Fruit fly (Drosophila melanogaster) whole organism, embryonic: Measurements from ENCODE around the gene CG12009.
A peak's percentile ranks its signal among the peaks of the same experiment; 100 is the strongest.

Experiments used
- Ada2b ChIP-seq: fragments of 200-800 bp; sonication (Bioruptor generic); IDR thresholded peaks from 2 replicates; pipeline ENCODE4 v1.3.6; 2022; ENCODE audit warnings: missing biosample characterization, missing genetic modification characterization
- Atf-2 ChIP-seq: fragments of 200-800 bp; sonication (Bioruptor generic); optimal IDR thresholded peaks from 2 replicates; lab custom pipeline; 2016; ENCODE audit warnings: missing biosample characterization, missing genetic modification characterization
- Bdp1 ChIP-seq: fragments of 200-800 bp; sonication (Bioruptor generic); optimal IDR thresholded peaks from 3 replicates; lab custom pipeline; 2016; ENCODE audit warnings: missing biosample characterization, missing genetic modification characterization
- Bgb ChIP-seq: fragments of 200-800 bp; sonication (Bioruptor generic); IDR thresholded peaks from 2 replicates; pipeline ENCODE4 v1.3.6; 2022; ENCODE audit warnings: missing biosample characterization, missing genetic modification characterization; ENCODE audit not compliant: partially characterized antibody
- CG10366 ChIP-seq: fragments of 200-800 bp; sonication (Bioruptor generic); IDR thresholded peaks from 2 replicates; pipeline ENCODE4 v1.3.6; 2022; ENCODE audit warnings: missing biosample characterization, missing genetic modification characterization
- CG11456 ChIP-seq: fragments of 200-800 bp; sonication (Bioruptor generic); IDR thresholded peaks from 3 replicates; pipeline ENCODE4 v1.3.6; 2022; ENCODE audit warnings: missing biosample characterization, missing genetic modification characterization
- CG13123 ChIP-seq: fragments of 200-800 bp; sonication (Bioruptor generic); optimal IDR thresholded peaks from 2 replicates; lab custom pipeline; 2016; ENCODE audit warnings: missing biosample characterization, missing genetic modification characterization
- CG14667 ChIP-seq: fragments of 200-800 bp; sonication (Bioruptor generic); IDR thresholded peaks from 2 replicates; pipeline ENCODE4 v1.3.6; 2022; ENCODE audit warnings: missing biosample characterization, missing genetic modification characterization
- CG15479 ChIP-seq: fragments of 200-800 bp; sonication (Bioruptor generic); optimal IDR thresholded peaks from 3 replicates; lab custom pipeline; 2019; ENCODE audit warnings: missing biosample characterization, mild to moderate bottlenecking, missing genetic modification characterization, moderate library complexity
- CG15696 ChIP-seq: fragments of 200-800 bp; sonication (Bioruptor generic); optimal IDR thresholded peaks from 2 replicates; lab custom pipeline; 2019; ENCODE audit warnings: missing biosample characterization, mild to moderate bottlenecking, missing genetic modification characterization, moderate library complexity
- CG17612 ChIP-seq: fragments of 200-800 bp; sonication (Bioruptor generic); IDR thresholded peaks from 2 replicates; pipeline ENCODE4 v1.3.6; 2022; ENCODE audit warnings: missing biosample characterization, missing genetic modification characterization
- CG18619 ChIP-seq: fragments of 200-800 bp; sonication (Bioruptor generic); optimal IDR thresholded peaks from 3 replicates; lab custom pipeline; 2017; ENCODE audit warnings: missing biosample characterization, mild to moderate bottlenecking, missing genetic modification characterization
- CG2202 ChIP-seq: fragments of 200-800 bp; sonication (Bioruptor generic); optimal IDR thresholded peaks from 2 replicates; lab custom pipeline; 2018; ENCODE audit warnings: missing biosample characterization, mild to moderate bottlenecking, missing genetic modification characterization
- CG2712 ChIP-seq: fragments of 200-800 bp; optimal IDR thresholded peaks from 3 replicates; lab custom pipeline; 2019; ENCODE audit warnings: missing biosample characterization, mild to moderate bottlenecking, missing genetic modification characterization, moderate library complexity
- CG31224 ChIP-seq: fragments of 200-800 bp; sonication (Bioruptor generic); IDR thresholded peaks from 2 replicates; pipeline ENCODE4 v1.3.6; 2022; ENCODE audit warnings: missing biosample characterization, missing genetic modification characterization
- CG31365 ChIP-seq: fragments of 200-800 bp; sonication (Bioruptor generic); optimal IDR thresholded peaks from 2 replicates; lab custom pipeline; 2018; ENCODE audit warnings: missing biosample characterization, mild to moderate bottlenecking, missing genetic modification characterization
- CG3995 ChIP-seq: fragments of 200-800 bp; sonication (Bioruptor generic); optimal IDR thresholded peaks from 3 replicates; lab custom pipeline; 2016; ENCODE audit warnings: missing biosample characterization, missing genetic modification characterization
- CG4820 ChIP-seq: fragments of 200-800 bp; sonication (Bioruptor generic); optimal IDR thresholded peaks from 3 replicates; lab custom pipeline; 2016; ENCODE audit warnings: missing biosample characterization, missing genetic modification characterization
- CG8388 ChIP-seq: fragments of 200-800 bp; sonication (Bioruptor generic); optimal IDR thresholded peaks from 2 replicates; lab custom pipeline; 2019; ENCODE audit warnings: missing biosample characterization, mild to moderate bottlenecking, missing genetic modification characterization, moderate library complexity
- CG9797 ChIP-seq: fragments of 200-800 bp; sonication (Bioruptor generic); optimal IDR thresholded peaks from 3 replicates; lab custom pipeline; 2018; ENCODE audit warnings: missing biosample characterization, mild to moderate bottlenecking, missing genetic modification characterization
- D ChIP-seq, 2 experiments: fragments of 200-800 bp in 1 of 2; fragments of >200 bp in 1 of 2; sonication (Bioruptor generic) in 1 of 2; optimal IDR thresholded peaks; 2 replicates in 1 of 2; 3 replicates in 1 of 2; lab custom pipeline; 2017; ENCODE audit warnings: mild to moderate bottlenecking in 1 of 2, missing biosample characterization in 1 of 2, missing genetic modification characterization in 1 of 2, missing genetic modification reagents in 1 of 2
- Dbx ChIP-seq: fragments of 200-800 bp; sonication (Bioruptor generic); IDR thresholded peaks from 3 replicates; pipeline ENCODE4 v1.3.6; 2022; ENCODE audit warnings: missing biosample characterization, missing genetic modification characterization
- Deaf1 ChIP-seq: fragments of 200-800 bp; optimal IDR thresholded peaks from 3 replicates; lab custom pipeline; 2019; ENCODE audit warnings: missing biosample characterization, mild to moderate bottlenecking, missing genetic modification characterization, moderate library complexity
- Doc3 ChIP-seq: fragments of 200-800 bp; sonication (Bioruptor generic); IDR thresholded peaks from 3 replicates; pipeline ENCODE4 v1.3.6; 2022; ENCODE audit warnings: missing biosample characterization, missing genetic modification characterization; ENCODE audit not compliant: partially characterized antibody
- Dp ChIP-seq: fragments of 200-800 bp; sonication (Bioruptor generic); optimal IDR thresholded peaks from 2 replicates; lab custom pipeline; 2018; ENCODE audit warnings: missing biosample characterization, mild to moderate bottlenecking, missing genetic modification characterization, moderate library complexity
- Dref ChIP-seq: fragments of 200-800 bp; sonication (Bioruptor generic); IDR thresholded peaks from 2 replicates; pipeline ENCODE4 v1.3.6; 2022; ENCODE audit warnings: missing biosample characterization, missing genetic modification characterization
- Ets97D ChIP-seq: fragments of 200-800 bp; sonication (Bioruptor generic); optimal IDR thresholded peaks from 3 replicates; lab custom pipeline; 2016; ENCODE audit warnings: missing biosample characterization, missing genetic modification characterization
- HHEX ChIP-seq: fragments of 200-800 bp; sonication (Bioruptor generic); optimal IDR thresholded peaks from 3 replicates; lab custom pipeline; 2017; ENCODE audit warnings: missing biosample characterization, mild to moderate bottlenecking, missing genetic modification characterization, missing genetic modification reagents
- Hmr ChIP-seq: fragments of 200-800 bp; sonication (Bioruptor generic); optimal IDR thresholded peaks from 3 replicates; lab custom pipeline; 2017; ENCODE audit warnings: mild to moderate bottlenecking, missing biosample characterization, missing genetic modification reagents, missing genetic modification characterization
- NFAT ChIP-seq: fragments of 200-800 bp; sonication (Bioruptor generic); IDR thresholded peaks from 2 replicates; pipeline ENCODE4 v1.3.6; 2022; ENCODE audit warnings: missing biosample characterization, missing genetic modification characterization
- Opbp ChIP-seq: fragments of 200-800 bp; sonication (Bioruptor generic); IDR thresholded peaks from 3 replicates; pipeline ENCODE4 v1.3.6; 2022; ENCODE audit warnings: missing biosample characterization, missing genetic modification characterization; ENCODE audit not compliant: partially characterized antibody
- Sry-β ChIP-seq: fragments of 200-800 bp; sonication (Bioruptor generic); optimal IDR thresholded peaks from 2 replicates; lab custom pipeline; 2018; ENCODE audit warnings: missing biosample characterization, mild to moderate bottlenecking, missing genetic modification characterization, moderate library complexity
- Xbp1 ChIP-seq: fragments of 200-800 bp; sonication (Bioruptor generic); optimal IDR thresholded peaks from 3 replicates; lab custom pipeline; 2016; ENCODE audit warnings: missing biosample characterization, mild to moderate bottlenecking, missing genetic modification characterization
- abd-A ChIP-seq: fragments of 200-800 bp; sonication (Bioruptor generic); optimal IDR thresholded peaks from 3 replicates; lab custom pipeline; 2019; ENCODE audit warnings: missing biosample characterization, mild to moderate bottlenecking, missing genetic modification characterization, moderate library complexity
- croc ChIP-seq: fragments of 200-800 bp; sonication (Bioruptor generic); conservative IDR thresholded peaks from 3 replicates; pipeline ENCODE4 v1.3.6; 2022; ENCODE audit warnings: missing biosample characterization, missing genetic modification characterization
- cwo ChIP-seq: fragments of 200-800 bp; sonication (Bioruptor generic); optimal IDR thresholded peaks from 3 replicates; lab custom pipeline; 2017; ENCODE audit warnings: missing biosample characterization, missing genetic modification characterization, mild to moderate bottlenecking, moderate library complexity, missing genetic modification reagents
- dan ChIP-seq: fragments of 200-800 bp; sonication (Bioruptor generic); IDR thresholded peaks from 2 replicates; pipeline ENCODE4 v1.3.6; 2022; ENCODE audit warnings: missing biosample characterization, missing genetic modification characterization
- gcm ChIP-seq: fragments of 200-800 bp; sonication (Bioruptor generic); optimal IDR thresholded peaks from 2 replicates; lab custom pipeline; 2019; ENCODE audit warnings: missing biosample characterization, mild to moderate bottlenecking, missing genetic modification characterization, moderate library complexity
- gt ChIP-seq: fragments of 200-800 bp; sonication (Bioruptor generic); IDR thresholded peaks from 2 replicates; pipeline ENCODE4 v1.3.6; 2022; ENCODE audit warnings: missing biosample characterization, missing genetic modification characterization
- ham ChIP-seq: fragments of 200-800 bp; sonication (Bioruptor generic); IDR thresholded peaks from 2 replicates; pipeline ENCODE4 v1.3.6; 2022; ENCODE audit warnings: missing biosample characterization, missing genetic modification characterization
- lilli ChIP-seq: fragments of 200-800 bp; sonication (Bioruptor generic); optimal IDR thresholded peaks from 3 replicates; lab custom pipeline; 2016; ENCODE audit warnings: missing biosample characterization, missing genetic modification characterization
- nerfin-2 ChIP-seq: fragments of 200-800 bp; sonication (Bioruptor generic); IDR thresholded peaks from 2 replicates; pipeline ENCODE4 v1.3.6; 2022; ENCODE audit warnings: missing biosample characterization, missing genetic modification characterization; ENCODE audit not compliant: partially characterized antibody
- seq ChIP-seq: fragments of 200-800 bp; sonication (Bioruptor generic); IDR thresholded peaks from 2 replicates; pipeline ENCODE4 v1.3.6; 2022; ENCODE audit warnings: missing biosample characterization, missing genetic modification characterization
- stc ChIP-seq: fragments of 200-800 bp; sonication (Bioruptor generic); IDR thresholded peaks from 2 replicates; pipeline ENCODE4 v1.3.6; 2022; ENCODE audit warnings: missing biosample characterization, missing genetic modification characterization
- tll ChIP-seq, 2 experiments: fragments of 200-800 bp in 1 of 2; fragments of >200 bp in 1 of 2; sonication (Bioruptor generic) in 1 of 2; optimal IDR thresholded peaks; 2 replicates each; lab custom pipeline; 2017 to 2019; ENCODE audit warnings: missing biosample characterization in 2 of 2, missing genetic modification characterization in 2 of 2, mild to moderate bottlenecking in 1 of 2, moderate library complexity in 1 of 2
- trh ChIP-seq: fragments of 200-800 bp; sonication (Bioruptor generic); optimal IDR thresholded peaks from 2 replicates; lab custom pipeline; 2016; ENCODE audit warnings: missing biosample characterization, missing genetic modification characterization
- tx ChIP-seq: fragments of 200-800 bp; sonication (Bioruptor generic); optimal IDR thresholded peaks from 2 replicates; lab custom pipeline; 2016; ENCODE audit warnings: missing biosample characterization, missing genetic modification characterization
- wek ChIP-seq: fragments of 200-800 bp; sonication (Bioruptor generic); optimal IDR thresholded peaks from 3 replicates; lab custom pipeline; 2018; ENCODE audit warnings: missing biosample characterization, mild to moderate bottlenecking, missing genetic modification characterization, moderate library complexity

CG12009 gene

dm6 chr3L:3249997-3250774 is 41.1 kb upstream of the CG12009 start (continued):
- TF ChIP-seq gt (GFP tag; lab: Robert Waterston, UW) (peak; percentile 63), ham (peak; percentile 48; the same call in 1 of the 2 replicates), Sry-β (GFP tag; lab: Kevin White, UChicago) (peak; percentile 41), trh (GFP tag; lab: Kevin White, UChicago) (peak; percentile 87), seq (GFP tag; lab: Robert Waterston, UW) (peak; percentile 82), Deaf1 (peak; percentile 70), CG31365 (tag; lab: Kevin White, UChicago) (peak; percentile 17), wek (no peak), Dref (no peak), stc (peak; percentile 77), cwo (GFP tag; lab: Kevin White, UChicago) (peak; percentile 90), HHEX (GFP tag; lab: Kevin White, UChicago) (peak; percentile 93), CG2202 (tag; lab: Kevin White, UChicago) (peak; percentile 91), Opbp (GFP tag; lab: Robert Waterston, UW) (no peak), abd-A (tag; lab: Kevin White, UChicago) (no peak), CG15696 (tag; lab: Kevin White, UChicago) (peak; percentile 80), Bdp1 (GFP tag; lab: Kevin White, UChicago) (peak; percentile 87), D (optimal IDR thresholded peaks at IDR 0.05; lab: Kevin White, UChicago) (no peak), D (GFP tag; optimal IDR thresholded peaks at IDR 0.05; lab: Kevin White, UChicago) (peak; percentile 97), nerfin-2 (GFP tag; lab: Robert Waterston, UW) (no peak), Dp (GFP tag; lab: Kevin White, UChicago) (peak; percentile 8), CG18619 (GFP tag; lab: Kevin White, UChicago) (peak; percentile 97), CG4820 (GFP tag; lab: Kevin White, UChicago) (peak; percentile 95), Atf-2 (GFP tag; lab: Kevin White, UChicago) (peak; percentile 97), CG9797 (peak; percentile 18), lilli (peak; percentile 96), Hmr (peak; percentile 94), CG3995 (GFP tag; lab: Kevin White, UChicago) (peak; percentile 64), CG10366 (GFP tag; lab: Robert Waterston, UW) (peak; percentile 82; the same call in 1 of the 2 replicates), CG13123 (peak; percentile 85), Xbp1 (GFP tag; lab: Kevin White, UChicago) (peak; percentile 96), Ets97D (GFP tag; lab: Kevin White, UChicago) (peak; percentile 80), dan (GFP tag; lab: Robert Waterston, UW) (peak; percentile 27; the same call in 1 of the 2 replicates), Dbx (GFP tag; lab: Robert Waterston, UW) (peak; percentile 70; the same call in 2 of the 3 replicates), CG2712 (tag; lab: Kevin White, UChicago) (peak; percentile 96), Ada2b (peak; percentile 76), croc (peak; percentile 88), CG11456 (peak; percentile 76), CG31224 (GFP tag; lab: Robert Waterston, UW) (peak; percentile 70), tx (GFP tag; lab: Kevin White, UChicago) (peak; percentile 95), Doc3 (GFP tag; lab: Robert Waterston, UW) (no peak), gcm (GFP tag; lab: Kevin White, UChicago) (peak; percentile 90), CG15479 (GFP tag; lab: Kevin White, UChicago) (peak; percentile 12), CG8388 (GFP tag; lab: Kevin White, UChicago) (peak; percentile 93), tll (GFP tag; optimal IDR thresholded peaks at IDR 0.05; lab: Kevin White, UChicago) (peak; percentile 17 to 26), NFAT (GFP tag; lab: Robert Waterston, UW) (peak; percentile 83), CG14667 (peak; percentile 83), CG17612 (GFP tag; lab: Robert Waterston, UW) (no peak; the same call in 1 of the 2 replicates), Bgb (GFP tag; lab: Robert Waterston, UW) (peak; percentile 45; the same call in 1 of the 2 replicates)
